Fruit fly (Drosophila melanogaster): ENCODE results near the gene Dip-B.

The Dip-B gene

dm6 chr3R:13817480-13818305, 35.6 kb downstream of the Dip-B start (continued):
- TF ChIP-seq run (tag; optimal IDR thresholded peaks at IDR 0.05), result no peak
- TF ChIP-seq CG3726 (GFP tag; IDR thresholded peaks at IDR 0.05), result peak; percentile 48; the same call in 1 of the 3 replicates
- peak; percentile 80 for TF ChIP-seq CG2678 (tag; optimal IDR thresholded peaks at IDR 0.05)
- peak; percentile 71 for TF ChIP-seq CG17359 (tag; optimal IDR thresholded peaks at IDR 0.05)
- TF ChIP-seq maf-S (GFP tag; optimal IDR thresholded peaks at IDR 0.05), result no peak
- TF ChIP-seq stwl (tag; optimal IDR thresholded peaks at IDR 0.05), result no peak
- peak; percentile 6 for TF ChIP-seq Nf-YC (tag; optimal IDR thresholded peaks at IDR 0.05)
- no peak for TF ChIP-seq btn (GFP tag; optimal IDR thresholded peaks at IDR 0.05)
- TF ChIP-seq gcm (GFP tag; optimal IDR thresholded peaks at IDR 0.05), result peak; percentile 52
- TF ChIP-seq ara (GFP tag; IDR thresholded peaks at IDR 0.05), result peak; percentile 27; the same call in 1 of the 2 replicates
- peak; percentile 66 for TF ChIP-seq CG15601 (tag; optimal IDR thresholded peaks at IDR 0.05)
- TF ChIP-seq pros (GFP tag; optimal IDR thresholded peaks at IDR 0.05), result peak; percentile 87
- TF ChIP-seq HmgZ (tag; optimal IDR thresholded peaks at IDR 0.05), result no peak
- no peak for TF ChIP-seq NFAT (GFP tag; IDR thresholded peaks at IDR 0.05)
- TF ChIP-seq luna (GFP tag; optimal IDR thresholded peaks at IDR 0.05), result no peak
- TF ChIP-seq CG6175 (GFP tag; IDR thresholded peaks at IDR 0.05), result no peak
- TF ChIP-seq CG13296 (GFP tag; optimal IDR thresholded peaks at IDR 0.05), result no peak
- peak; percentile 49 for TF ChIP-seq tio (GFP tag; optimal IDR thresholded peaks at IDR 0.05)
- no peak for TF ChIP-seq CG13894 (tag; optimal IDR thresholded peaks at IDR 0.05)
- TF ChIP-seq nom (GFP tag; optimal IDR thresholded peaks at IDR 0.05), result no peak
- TF ChIP-seq onecut (GFP tag; IDR thresholded peaks at IDR 0.05), result peak; percentile 68
- TF ChIP-seq CG31441 (GFP tag; IDR thresholded peaks at IDR 0.05), result peak; percentile 72
- no peak for TF ChIP-seq Dip3 (GFP tag; optimal IDR thresholded peaks at IDR 0.05)
- no peak for TF ChIP-seq hbn (GFP tag; IDR thresholded peaks at IDR 0.05; ENCODE audit: partially characterized antibody)
- peak; percentile 79 for TF ChIP-seq ATbp (GFP tag; optimal IDR thresholded peaks at IDR 0.05)
- TF ChIP-seq bab2 (GFP tag; optimal IDR thresholded peaks at IDR 0.05), result no peak
- TF ChIP-seq CG7556 (GFP tag; optimal IDR thresholded peaks at IDR 0.05), result peak; percentile 73
- peak; percentile 84 for TF ChIP-seq CG17361 (GFP tag; IDR thresholded peaks at IDR 0.05)
- TF ChIP-seq sens-2 (GFP tag; IDR thresholded peaks at IDR 0.05), result 0 out of 2 replicates have a peak, but pooled peaks have one; percentile 4
- peak; percentile 41 for TF ChIP-seq CG5953 (GFP tag; IDR thresholded peaks at IDR 0.05)
- TF ChIP-seq B-H1 (GFP tag; IDR thresholded peaks at IDR 0.05), result no peak
- peak; percentile 63 for TF ChIP-seq ewg (GFP tag; optimal IDR thresholded peaks at IDR 0.05)
- no peak for TF ChIP-seq CG10321 (GFP tag; IDR thresholded peaks at IDR 0.05)
- no peak for TF ChIP-seq Dfd (GFP tag; optimal IDR thresholded peaks at IDR 0.05)
- TF ChIP-seq CkIIα-i1 (GFP tag; IDR thresholded peaks at IDR 0.05), result no peak
- peak; percentile 77 for TF ChIP-seq fd96Cb (tag; optimal IDR thresholded peaks at IDR 0.05)
- no peak for TF ChIP-seq en (GFP tag; optimal IDR thresholded peaks at IDR 0.05)
- TF ChIP-seq HLH54F (GFP tag; optimal IDR thresholded peaks at IDR 0.05), result no peak
- TF ChIP-seq vfl (GFP tag; optimal IDR thresholded peaks at IDR 0.05), result no peak
- no peak for TF ChIP-seq Dip2 (GFP tag; IDR thresholded peaks at IDR 0.05)
- peak; percentile 16 for TF ChIP-seq Ets65A (GFP tag)
- TF ChIP-seq sug (tag; optimal IDR thresholded peaks at IDR 0.05), result peak; percentile 18
- no peak for TF ChIP-seq D (optimal IDR thresholded peaks at IDR 0.05)
- TF ChIP-seq D (GFP tag; optimal IDR thresholded peaks at IDR 0.05), result peak; percentile 74
- peak; percentile 73 for TF ChIP-seq az2 (GFP tag; optimal IDR thresholded peaks at IDR 0.05)
- peak; percentile 16 for TF ChIP-seq CG14441 (GFP tag; IDR thresholded peaks at IDR 0.05)
- TF ChIP-seq CHES-1-like (GFP tag; optimal IDR thresholded peaks at IDR 0.05), result peak; percentile 5
- peak; percentile 4 for TF ChIP-seq CG1233 (GFP tag; optimal IDR thresholded peaks at IDR 0.05)
- no peak for TF ChIP-seq da (GFP tag; optimal IDR thresholded peaks at IDR 0.05)
- TF ChIP-seq CG2129 (GFP tag; IDR thresholded peaks at IDR 0.05; ENCODE audit: partially characterized antibody), result no peak

All from whole organism, embryonic.